Worm (Caenorhabditis elegans) whole organism, L4 larva: ENCODE measurements around the gene nck-1.

ENCODE experiments used
- D1046.2 ChIP-seq: fragments of 200-800 bp; sonication (Bioruptor generic); IDR thresholded peaks from 2 replicates; pipeline ENCODE4 v1.3.6; 2022; ENCODE audit warnings: missing genetic modification characterization, missing compliant biosample characterization
- F37D6.2 ChIP-seq: sonication (generic microtip); optimal IDR thresholded peaks from 2 replicates; lab custom pipeline; 2016; ENCODE audit warnings: mild to moderate bottlenecking, missing genetic modification characterization, missing compliant biosample characterization
- R02D3.7 ChIP-seq: fragments of 150-350 bp; sonication (generic microtip); optimal IDR thresholded peaks from 3 replicates; lab custom pipeline; 2014; ENCODE audit warnings: missing biosample characterization, missing genetic modification characterization
- T20F7.1 ChIP-seq: fragments of 200-800 bp; sonication (Bioruptor generic); optimal IDR thresholded peaks from 2 replicates; lab custom pipeline; 2018; ENCODE audit warnings: mild to moderate bottlenecking, missing genetic modification characterization, missing compliant biosample characterization
- Y75B8A.6 ChIP-seq: fragments of 200-800 bp; sonication (Bioruptor generic); IDR thresholded peaks from 2 replicates; pipeline ENCODE4 v1.3.6; 2022; ENCODE audit warnings: missing genetic modification reagents, missing genetic modification characterization, missing compliant biosample characterization
- aha-1 ChIP-seq: fragments of 150-350 bp; peaks from one replicate; lab custom pipeline; 2014; ENCODE audit warnings: missing biosample characterization, missing genetic modification characterization
- ama-1 ChIP-seq: fragments of 150-350 bp; optimal IDR thresholded peaks from 2 replicates; lab custom pipeline; 2014; ENCODE audit warnings: inconsistent platforms, mixed read lengths
- attf-4 ChIP-seq: sonication (generic microtip); optimal IDR thresholded peaks from 3 replicates; lab custom pipeline; 2017; ENCODE audit warnings: missing biosample characterization, missing genetic modification characterization
- ceh-20 ChIP-seq: fragments of 200-800 bp; sonication (Bioruptor generic); IDR thresholded peaks from 2 replicates; pipeline ENCODE4 v1.3.6; 2022; ENCODE audit warnings: missing genetic modification reagents, missing genetic modification characterization, missing compliant biosample characterization
- ceh-28 ChIP-seq: fragments of 150-350 bp; optimal IDR thresholded peaks from 2 replicates; lab custom pipeline; 2014; ENCODE audit warnings: missing biosample characterization, missing genetic modification reagents, missing genetic modification characterization
- ceh-44 ChIP-seq: fragments of 200-800 bp; sonication (Bioruptor generic); IDR thresholded peaks from 2 replicates; pipeline ENCODE4 v1.3.6; 2022; ENCODE audit warnings: missing genetic modification reagents, missing genetic modification characterization, missing compliant biosample characterization
- ces-1 ChIP-seq: fragments of 150-350 bp; sonication (generic microtip); optimal IDR thresholded peaks from 4 replicates; lab custom pipeline; 2014; ENCODE audit warnings: missing biosample characterization, missing genetic modification reagents, missing genetic modification characterization
- cey-2 ChIP-seq: sonication (generic microtip); optimal IDR thresholded peaks from 3 replicates; lab custom pipeline; 2017; ENCODE audit warnings: missing genetic modification characterization, mild to moderate bottlenecking, missing compliant biosample characterization, antibody characterized with exemption, borderline replicate concordance; ENCODE audit not compliant: insufficient read depth
- daf-12 ChIP-seq: fragments of 150-350 bp; optimal IDR thresholded peaks from 2 replicates; lab custom pipeline; 2014; ENCODE audit warnings: missing biosample characterization, missing genetic modification reagents, missing genetic modification characterization
- daf-19 ChIP-seq: fragments of 200-800 bp; sonication (Bioruptor generic); conservative IDR thresholded peaks from 2 replicates; pipeline ENCODE4 v1.3.6; 2022; ENCODE audit warnings: missing genetic modification characterization, missing compliant biosample characterization
- daf-8 ChIP-seq: fragments of 200-800 bp; sonication (Bioruptor generic); IDR thresholded peaks from 2 replicates; pipeline ENCODE4 v1.3.6; 2022; ENCODE audit warnings: missing genetic modification characterization, missing compliant biosample characterization
- dmd-6 ChIP-seq: fragments of 200-800 bp; sonication (Bioruptor generic); IDR thresholded peaks from 2 replicates; pipeline ENCODE4 v1.3.6; 2022; ENCODE audit warnings: missing genetic modification reagents, missing genetic modification characterization, missing compliant biosample characterization
- dmd-8 ChIP-seq: fragments of 200-800 bp; sonication (Bioruptor generic); IDR thresholded peaks from 2 replicates; pipeline ENCODE4 v1.3.6; 2022; ENCODE audit warnings: missing genetic modification characterization, missing compliant biosample characterization
- duxl-1 ChIP-seq: sonication (generic microtip); optimal IDR thresholded peaks from 2 replicates; lab custom pipeline; 2016; ENCODE audit warnings: mild to moderate bottlenecking, missing genetic modification characterization, moderate library complexity, missing compliant biosample characterization; ENCODE audit not compliant: poor library complexity
- dve-1 ChIP-seq: sonication (generic microtip); optimal IDR thresholded peaks from 2 replicates; lab custom pipeline; 2017; ENCODE audit warnings: antibody characterized with exemption, mild to moderate bottlenecking, missing genetic modification characterization, missing compliant biosample characterization; ENCODE audit not compliant: insufficient read depth
- egl-43 ChIP-seq: fragments of 200-800 bp; sonication (Bioruptor generic); IDR thresholded peaks from 2 replicates; pipeline ENCODE4 v1.3.6; 2022; ENCODE audit warnings: missing genetic modification reagents, missing genetic modification characterization, missing compliant biosample characterization
- fos-1 ChIP-seq: fragments of 150-350 bp; optimal IDR thresholded peaks from 2 replicates; lab custom pipeline; 2014; ENCODE audit warnings: missing biosample characterization, missing genetic modification characterization
- gei-8 ChIP-seq: fragments of 200-800 bp; sonication (Bioruptor generic); optimal IDR thresholded peaks from 2 replicates; lab custom pipeline; 2018; ENCODE audit warnings: mild to moderate bottlenecking, missing genetic modification characterization, missing compliant biosample characterization
- hlh-11 ChIP-seq: fragments of 200-800 bp; sonication (Bioruptor generic); optimal IDR thresholded peaks from 2 replicates; lab custom pipeline; 2018; ENCODE audit warnings: mild to moderate bottlenecking, missing genetic modification characterization, missing compliant biosample characterization
- hmg-1.1 ChIP-seq: fragments of 200-800 bp; sonication (Bioruptor generic); IDR thresholded peaks from 2 replicates; pipeline ENCODE4 v1.3.6; 2022; ENCODE audit warnings: missing genetic modification reagents, missing genetic modification characterization, missing compliant biosample characterization
- jun-1 ChIP-seq: fragments of 150-350 bp; optimal IDR thresholded peaks from 2 replicates; lab custom pipeline; 2014; ENCODE audit warnings: missing biosample characterization, missing genetic modification reagents, missing genetic modification characterization
- lin-38 ChIP-seq: fragments of 200-800 bp; sonication (Bioruptor generic); IDR thresholded peaks from 2 replicates; pipeline ENCODE4 v1.3.6; 2022; ENCODE audit warnings: missing genetic modification reagents, missing genetic modification characterization, missing compliant biosample characterization
- madf-5 ChIP-seq, 2 experiments: fragments of 200-800 bp; sonication (Bioruptor generic); IDR thresholded peaks; 2 replicates each; pipeline ENCODE4 v1.3.6; 2022; ENCODE audit warnings: missing compliant biosample characterization in 2 of 2, missing genetic modification characterization in 2 of 2
- madf-9 ChIP-seq: fragments of 200-800 bp; sonication (Bioruptor generic); conservative IDR thresholded peaks from 2 replicates; pipeline ENCODE4 v1.3.6; 2022; ENCODE audit warnings: missing genetic modification reagents, missing genetic modification characterization, missing compliant biosample characterization
- mdl-1 ChIP-seq, 2 experiments: fragments of 150-350 bp in 1 of 2; sonication (generic microtip) in 1 of 2; optimal IDR thresholded peaks; 2 replicates each; lab custom pipeline; 2014 to 2017; ENCODE audit warnings: missing biosample characterization in 2 of 2, missing genetic modification characterization in 2 of 2
- mxl-2 ChIP-seq: fragments of 200-800 bp; sonication (Bioruptor generic); conservative IDR thresholded peaks from 2 replicates; pipeline ENCODE4 v1.3.6; 2022; ENCODE audit warnings: missing genetic modification reagents, missing genetic modification characterization, missing compliant biosample characterization
- mxl-3 ChIP-seq: fragments of 200-800 bp; sonication (Bioruptor generic); optimal IDR thresholded peaks from 2 replicates; lab custom pipeline; 2018; ENCODE audit warnings: mild to moderate bottlenecking, missing genetic modification characterization, missing compliant biosample characterization
- nhr-11 ChIP-seq: fragments of 150-350 bp; optimal IDR thresholded peaks from 2 replicates; lab custom pipeline; 2014; ENCODE audit warnings: missing biosample characterization, missing genetic modification characterization
- nhr-28 ChIP-seq: fragments of 150-350 bp; optimal IDR thresholded peaks from 2 replicates; lab custom pipeline; 2014; ENCODE audit warnings: missing biosample characterization, missing genetic modification characterization
- nhr-48 ChIP-seq: sonication (generic microtip); optimal IDR thresholded peaks from 2 replicates; lab custom pipeline; 2016; ENCODE audit warnings: mild to moderate bottlenecking, missing genetic modification characterization, missing compliant biosample characterization
- nhr-6 ChIP-seq: fragments of 150-350 bp; optimal IDR thresholded peaks from 2 replicates; lab custom pipeline; 2014; ENCODE audit warnings: missing biosample characterization, missing genetic modification characterization
- nhr-76 ChIP-seq: fragments of 150-350 bp; optimal IDR thresholded peaks from 2 replicates; lab custom pipeline; 2014; ENCODE audit warnings: missing biosample characterization, missing genetic modification characterization
- pha-4 ChIP-seq, 2 experiments: fragments of 150-350 bp in 1 of 2; fragments of 200-800 bp in 1 of 2; sonication (Bioruptor generic) in 1 of 2; IDR thresholded peaks in 1 of 2; optimal IDR thresholded peaks in 1 of 2; 2 replicates each; pipeline versions ENCODE4 v1.3.6 to Lab custom; 2014 to 2022; ENCODE audit warnings: missing genetic modification characterization in 2 of 2, missing genetic modification reagents in 2 of 2, missing biosample characterization in 1 of 2, missing compliant biosample characterization in 1 of 2
- rbr-2 ChIP-seq: sonication (generic microtip); optimal IDR thresholded peaks from 2 replicates; lab custom pipeline; 2016; ENCODE audit warnings: missing genotype, missing genetic modification characterization, missing compliant biosample characterization
- saeg-2 ChIP-seq: fragments of 200-800 bp; sonication (Bioruptor generic); IDR thresholded peaks from 2 replicates; pipeline ENCODE4 v1.3.6; 2022; ENCODE audit warnings: missing genetic modification reagents, missing genetic modification characterization, missing compliant biosample characterization
- sdz-12 ChIP-seq: fragments of 200-800 bp; sonication (Bioruptor generic); optimal IDR thresholded peaks from 2 replicates; lab custom pipeline; 2018; ENCODE audit warnings: mild to moderate bottlenecking, missing genetic modification characterization, missing compliant biosample characterization
- snpc-4 ChIP-seq: fragments of 150-350 bp; optimal IDR thresholded peaks from 2 replicates; lab custom pipeline; 2014; ENCODE audit warnings: missing biosample characterization, missing genetic modification characterization
- spr-1 ChIP-seq: sonication (generic microtip); optimal IDR thresholded peaks from 2 replicates; lab custom pipeline; 2016; ENCODE audit warnings: mild to moderate bottlenecking, missing genetic modification characterization, missing compliant biosample characterization
- spr-3 ChIP-seq: fragments of 200-800 bp; sonication (Bioruptor generic); optimal IDR thresholded peaks from 2 replicates; lab custom pipeline; 2018; ENCODE audit warnings: mild to moderate bottlenecking, missing genetic modification characterization, missing compliant biosample characterization
- tra-1 ChIP-seq: fragments of 200-800 bp; sonication (Bioruptor generic); IDR thresholded peaks from 2 replicates; pipeline ENCODE4 v1.3.6; 2022; ENCODE audit warnings: missing genetic modification reagents, missing genetic modification characterization, missing compliant biosample characterization
- unc-130 ChIP-seq: sonication (generic microtip); optimal IDR thresholded peaks from 2 replicates; lab custom pipeline; 2016; ENCODE audit warnings: missing genetic modification reagents, missing genetic modification characterization, missing compliant biosample characterization
- zfp-2 ChIP-seq: sonication (generic microtip); optimal IDR thresholded peaks from 2 replicates; lab custom pipeline; 2016; ENCODE audit warnings: mild to moderate bottlenecking, missing genetic modification characterization, missing compliant biosample characterization
- zfp-3 ChIP-seq: fragments of 200-800 bp; sonication (Bioruptor generic); conservative IDR thresholded peaks from 2 replicates; pipeline ENCODE4 v1.3.6; 2022; ENCODE audit warnings: missing genetic modification reagents, missing genetic modification characterization, missing compliant biosample characterization
- zip-11 ChIP-seq: fragments of 200-800 bp; sonication (Bioruptor generic); IDR thresholded peaks from 2 replicates; pipeline ENCODE4 v1.3.6; 2022; ENCODE audit warnings: missing genetic modification characterization, missing compliant biosample characterization

nck-1 gene

ce11 chrX:4133378-4133777, 19.9 kb downstream of the nck-1 start (continued):
- no peak for TF ChIP-seq mxl-3 (GFP tag; lab: Kevin White, UChicago)

- no peak for TF ChIP-seq daf-12
- TF ChIP-seq ama-1 (lab: Kevin White, UChicago) = no peak
- TF ChIP-seq spr-1 (tag; lab: Kevin White, UChicago) = no peak
- TF ChIP-seq saeg-2 (GFP tag; lab: Robert Waterston, UW) = no peak
- no peak for TF ChIP-seq duxl-1 (tag; lab: Kevin White, UChicago)
- peak; percentile 91 for TF ChIP-seq aha-1 (tag; lab: Kevin White, UChicago)
- no peak for TF ChIP-seq snpc-4 (tag; lab: Kevin White, UChicago)
- TF ChIP-seq nhr-6 (tag; lab: Kevin White, UChicago) = no peak
- TF ChIP-seq hlh-11 = peak; percentile 89
- 0 out of 2 replicates have a peak, but pooled peaks have one; percentile 25 for TF ChIP-seq tra-1
- TF ChIP-seq nhr-11 (tag; lab: Kevin White, UChicago) = peak; percentile 7
- TF ChIP-seq nhr-48 (tag; lab: Kevin White, UChicago) = peak; percentile 91
- TF ChIP-seq jun-1 = no peak
- TF ChIP-seq dmd-6 (GFP tag; lab: Robert Waterston, UW) = peak; percentile 34; the same call in 1 of the 2 replicates
- no peak for TF ChIP-seq Y75B8A.6
- TF ChIP-seq madf-5 (GFP tag; IDR thresholded peaks at IDR 0.05; lab: Robert Waterston, UW) = no peak
- TF ChIP-seq lin-38 (GFP tag; lab: Robert Waterston, UW) = no peak
- no peak for TF ChIP-seq attf-4 (tag; lab: Kevin White, UChicago)
- TF ChIP-seq mdl-1 (tag; optimal IDR thresholded peaks at IDR 0.05; lab: Kevin White, UChicago) = peak in 1 of 2 experiments; percentile 79
- TF ChIP-seq ceh-44 (GFP tag; lab: Robert Waterston, UW) = no peak
- no peak for TF ChIP-seq ceh-28 (tag; lab: Kevin White, UChicago)
- peak; percentile 1 for TF ChIP-seq gei-8 (GFP tag; lab: Kevin White, UChicago)
- TF ChIP-seq dve-1 = peak; percentile 20
- no peak for TF ChIP-seq daf-19 (GFP tag; lab: Robert Waterston, UW)
- TF ChIP-seq unc-130 (GFP tag; lab: Kevin White, UChicago) = no peak
- no peak for TF ChIP-seq mxl-2
- no peak for TF ChIP-seq sdz-12
- peak; percentile 48; the same call in 1 of the 2 replicates for TF ChIP-seq ceh-20 (GFP tag; lab: Robert Waterston, UW)
- TF ChIP-seq dmd-8 (GFP tag; lab: Robert Waterston, UW) = no peak
- TF ChIP-seq cey-2 = peak; percentile 81
- TF ChIP-seq zfp-2 (tag; lab: Kevin White, UChicago) = no peak
- TF ChIP-seq spr-3 (GFP tag; lab: Kevin White, UChicago) = no peak
- peak; percentile 60 for TF ChIP-seq nhr-28
- no peak for TF ChIP-seq egl-43
- no peak for TF ChIP-seq nhr-76 (tag; lab: Kevin White, UChicago)
- TF ChIP-seq hmg-1.1 = no peak
- no peak for TF ChIP-seq zip-11 (GFP tag; lab: Robert Waterston, UW)
- TF ChIP-seq R02D3.7 = no peak
- no peak for TF ChIP-seq T20F7.1 (GFP tag; lab: Kevin White, UChicago)
- no peak for TF ChIP-seq zfp-3 (GFP tag; lab: Robert Waterston, UW)
- no peak for TF ChIP-seq pha-4 (GFP tag; IDR thresholded peaks at IDR 0.05; lab: Robert Waterston, UW)
- TF ChIP-seq pha-4 (tag; optimal IDR thresholded peaks at IDR 0.05; lab: Kevin White, UChicago) = no peak
- TF ChIP-seq rbr-2 (tag; lab: Kevin White, UChicago) = no peak
- no peak for TF ChIP-seq D1046.2 (GFP tag; lab: Robert Waterston, UW)
- TF ChIP-seq F37D6.2 = no peak
- no peak for TF ChIP-seq ces-1 (GFP tag; lab: Kevin White, UChicago)
- no peak for TF ChIP-seq madf-9 (GFP tag; lab: Robert Waterston, UW)
- no peak for TF ChIP-seq daf-8 (GFP tag; lab: Robert Waterston, UW)
- no peak for TF ChIP-seq fos-1
Observed at ce11 chrX:4132243-4132642, 21.0 kb downstream of the nck-1 start.
